Worm (Caenorhabditis elegans): ENCODE data around the gene W03B1.5.

The W03B1.5 gene

DNA sequence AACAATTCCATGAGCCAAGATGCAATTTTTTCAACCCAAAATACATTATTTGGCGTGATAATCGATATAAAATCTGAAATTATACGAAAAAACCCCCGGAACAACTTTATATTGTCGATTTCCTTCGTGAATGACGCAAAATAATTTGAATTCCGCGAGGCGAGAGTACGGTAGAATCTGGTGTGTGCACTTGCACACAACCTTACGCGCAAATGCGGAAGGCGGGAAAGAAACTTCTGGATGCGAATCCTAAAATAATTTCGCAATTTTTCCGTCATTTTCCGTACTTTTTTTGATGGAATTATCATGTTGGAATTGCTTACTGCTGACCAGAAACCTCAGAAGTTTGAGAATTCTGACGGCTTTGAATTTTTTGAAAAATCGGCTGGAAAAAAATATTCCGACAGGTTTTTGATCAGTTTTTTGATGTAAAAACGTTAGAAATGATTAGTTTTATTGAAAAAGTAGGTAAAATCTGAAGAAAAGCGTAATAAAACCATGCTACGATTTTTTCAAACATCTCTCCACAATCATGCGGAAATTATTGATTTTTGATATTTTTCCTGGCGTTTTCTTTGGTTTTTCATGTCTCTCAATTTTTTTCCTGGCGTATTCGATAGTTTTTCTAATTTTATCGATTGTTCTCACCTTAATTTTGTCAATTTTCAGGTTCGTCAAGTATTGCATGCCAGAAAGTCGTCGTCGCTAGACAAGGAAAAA is 40.9 kb upstream of the W03B1.5 start, which contains the start of gene set-9:
Gene set-9, plus strand, starts transcription at position 670 of the 720 bp plus-strand sequence.
- TF ChIP-seq che-1 (tag; optimal IDR thresholded peaks at IDR 0.05): no peak
- no peak for TF ChIP-seq ceh-18 (tag; optimal IDR thresholded peaks at IDR 0.05)
- TF ChIP-seq pax-1 (tag; optimal IDR thresholded peaks at IDR 0.05): no peak
- TF ChIP-seq Y22D7AL.16 (tag; optimal IDR thresholded peaks at IDR 0.05): no peak
- no peak for TF ChIP-seq odd-2 (tag; optimal IDR thresholded peaks at IDR 0.05)
- TF ChIP-seq pat-9 (tag; optimal IDR thresholded peaks at IDR 0.05): no peak
- TF ChIP-seq nhr-11 (tag; optimal IDR thresholded peaks at IDR 0.05): no peak
- no peak for TF ChIP-seq ceh-2 (tag; optimal IDR thresholded peaks at IDR 0.05)
- no peak for TF ChIP-seq tbx-2 (tag; optimal IDR thresholded peaks at IDR 0.05)
- no peak for TF ChIP-seq nfya-1 (tag; optimal IDR thresholded peaks at IDR 0.05)
- TF ChIP-seq ceh-24 (tag; optimal IDR thresholded peaks at IDR 0.05): no peak

DNA sequence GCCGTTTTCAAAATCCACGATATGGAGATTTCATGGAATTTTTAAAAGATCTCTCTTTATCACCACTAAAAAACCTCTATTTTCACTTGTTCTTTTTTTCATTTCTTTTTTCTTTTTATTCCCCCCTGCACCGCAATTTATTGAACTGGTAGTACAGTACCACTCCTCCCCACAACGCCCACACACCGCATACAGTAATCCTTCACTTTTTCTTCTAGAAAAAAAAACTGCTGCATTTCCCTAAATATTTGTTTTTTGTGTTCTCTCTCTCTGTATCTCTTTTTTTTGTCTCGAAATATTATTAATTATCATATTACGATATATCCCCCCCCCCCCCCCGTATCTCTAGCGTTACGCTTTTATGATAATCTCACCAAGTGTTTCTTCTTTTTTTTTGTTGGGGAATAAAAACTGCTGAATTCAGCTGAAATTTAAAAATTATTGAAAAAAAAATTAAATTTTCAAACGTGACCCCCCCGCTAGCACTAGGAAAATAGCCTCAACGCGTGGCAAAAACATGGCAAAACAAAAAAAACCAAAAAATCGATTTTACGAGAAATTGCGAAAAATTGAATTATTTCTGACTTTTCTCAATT is 31.3 kb upstream of the W03B1.5 start, which contains the start of gene Y24D9B.1:
Gene Y24D9B.1, plus strand, starts transcription at position 546 of the 596 bp plus-strand sequence.
- TF ChIP-seq fkh-6 (tag; optimal IDR thresholded peaks at IDR 0.05) (no peak), ceh-48 (tag; optimal IDR thresholded peaks at IDR 0.05) (no peak), ceh-19 (GFP tag; optimal IDR thresholded peaks at IDR 0.05) (no peak), elt-4 (tag; optimal IDR thresholded peaks at IDR 0.05) (no peak), ceh-6 (GFP tag; optimal IDR thresholded peaks at IDR 0.05) (no peak), unc-42 (tag; optimal IDR thresholded peaks at IDR 0.05) (no peak), ceh-14 (tag; optimal IDR thresholded peaks at IDR 0.05) (no peak), ahr-1 (tag; optimal IDR thresholded peaks at IDR 0.05) (no peak), rnt-1 (tag; optimal IDR thresholded peaks at IDR 0.05) (no peak), ama-1 (optimal IDR thresholded peaks at IDR 0.05) (no peak), ceh-9 (tag; optimal IDR thresholded peaks at IDR 0.05) (no peak), zip-5 (tag; optimal IDR thresholded peaks at IDR 0.05) (no peak)

DNA sequence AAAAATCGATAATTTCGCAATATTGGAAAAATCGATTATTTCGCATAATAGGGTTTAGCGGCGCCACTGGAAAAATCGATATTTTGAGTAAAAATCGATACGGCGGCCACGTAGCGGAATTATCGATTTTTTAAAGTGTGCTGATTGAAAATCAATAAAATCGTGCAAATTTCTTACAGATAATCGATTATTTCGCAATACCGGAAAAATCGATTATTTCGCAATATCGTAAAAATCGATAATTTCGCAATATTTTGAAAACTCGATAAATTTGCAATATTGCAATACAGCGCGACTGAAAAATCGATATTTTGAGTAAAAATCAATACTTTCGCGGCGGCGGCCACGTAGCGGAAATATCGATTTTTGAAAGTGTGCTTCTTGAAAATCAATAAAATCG is 30.6 kb upstream of the W03B1.5 start:
- TF ChIP-seq ceh-22 (tag; optimal IDR thresholded peaks at IDR 0.05) (no peak), ceh-48 (tag; optimal IDR thresholded peaks at IDR 0.05) (peak; percentile 40)

DNA sequence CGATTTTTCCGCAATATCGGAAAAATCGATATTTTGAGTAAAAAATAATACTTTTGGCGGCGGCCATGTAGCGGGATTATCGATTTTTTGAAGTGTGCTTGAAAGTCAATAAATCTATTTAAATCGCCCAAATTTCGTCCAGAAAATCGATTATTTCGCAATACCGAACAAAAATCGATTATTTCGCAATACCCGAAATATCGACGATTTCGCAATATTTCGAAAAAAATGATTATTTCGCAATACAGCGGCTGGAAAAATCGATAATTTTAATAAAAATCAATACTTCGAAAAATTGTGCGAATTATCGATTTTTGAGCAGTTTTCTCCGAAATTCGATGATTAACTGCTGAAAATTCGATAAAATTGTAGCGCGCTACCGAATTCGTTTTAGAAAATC is 30.2 kb upstream of the W03B1.5 start:
- TF ChIP-seq hlh-13 (GFP tag; optimal IDR thresholded peaks at IDR 0.05) (no peak), ceh-22 (tag; optimal IDR thresholded peaks at IDR 0.05) (no peak), lim-6 (tag; optimal IDR thresholded peaks at IDR 0.05) (no peak), odd-2 (tag; optimal IDR thresholded peaks at IDR 0.05) (no peak), ztf-16 (tag; optimal IDR thresholded peaks at IDR 0.05) (no peak), unc-86 (tag; optimal IDR thresholded peaks at IDR 0.05) (no peak), unc-42 (tag; optimal IDR thresholded peaks at IDR 0.05) (no peak), zip-5 (tag; optimal IDR thresholded peaks at IDR 0.05) (no peak), pros-1 (tag; optimal IDR thresholded peaks at IDR 0.05) (no peak), ets-4 (tag; optimal IDR thresholded peaks at IDR 0.05) (no peak)

DNA sequence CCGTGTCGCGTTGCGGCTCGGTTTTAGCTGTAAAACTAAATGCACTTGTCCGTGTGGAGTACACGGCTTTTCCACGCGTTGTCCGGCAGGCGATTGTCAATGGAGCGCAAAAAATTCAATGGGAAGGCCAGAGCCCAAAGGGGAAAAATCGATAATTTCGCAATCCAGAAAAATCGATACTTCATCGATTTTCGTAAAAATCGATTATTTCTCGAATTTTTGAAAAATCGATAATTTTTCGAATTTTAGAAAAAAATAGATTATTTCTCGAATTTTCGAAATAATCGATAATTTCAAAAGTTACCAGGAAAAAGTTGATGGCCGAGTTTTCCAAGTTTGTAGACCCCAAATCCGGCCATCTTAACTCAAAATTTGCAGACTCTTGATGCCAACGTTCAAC is 28.8 kb upstream of the W03B1.5 start:
- TF ChIP-seq lim-6 (tag; optimal IDR thresholded peaks at IDR 0.05) (no peak), sox-2 (GFP tag; IDR thresholded peaks at IDR 0.05) (no peak), fkh-10 (GFP tag; optimal IDR thresholded peaks at IDR 0.05) (no peak), ceh-48 (tag; optimal IDR thresholded peaks at IDR 0.05) (no peak), T23F11.4 (GFP tag; optimal IDR thresholded peaks at IDR 0.05) (no peak), madf-2 (tag; optimal IDR thresholded peaks at IDR 0.05) (no peak), ceh-34 (tag; optimal IDR thresholded peaks at IDR 0.05) (no peak), hlh-8 (tag; optimal IDR thresholded peaks at IDR 0.05) (no peak), sdc-2 (tag; optimal IDR thresholded peaks at IDR 0.05) (no peak), ceh-14 (tag; optimal IDR thresholded peaks at IDR 0.05) (no peak), syd-9 (tag; optimal IDR thresholded peaks at IDR 0.05) (no peak), mec-3 (tag; optimal IDR thresholded peaks at IDR 0.05; ENCODE audit: borderline replicate concordance) (no peak), ceh-6 (GFP tag; optimal IDR thresholded peaks at IDR 0.05) (no peak)

Data from whole organism, late embryonic.